Fruit fly (Drosophila melanogaster) whole organism, embryonic: ENCODE data around the gene wam.

Source experiments
- B-H1 ChIP-seq: fragments of 200-800 bp; sonication (Bioruptor generic); IDR thresholded peaks from 3 replicates; pipeline ENCODE4 v1.3.6; 2022; ENCODE audit warnings: missing biosample characterization, missing genetic modification characterization
- CG11093 ChIP-seq: fragments of 200-800 bp; sonication (Bioruptor generic); IDR thresholded peaks from 3 replicates; pipeline ENCODE4 v1.3.6; 2022; ENCODE audit warnings: missing biosample characterization, missing genetic modification characterization
- CG11723 ChIP-seq: fragments of 200-800 bp; sonication (Bioruptor generic); optimal IDR thresholded peaks from 2 replicates; lab custom pipeline; 2017; ENCODE audit warnings: missing biosample characterization, mild to moderate bottlenecking, missing genetic modification characterization
- CG13123 ChIP-seq: fragments of 200-800 bp; sonication (Bioruptor generic); optimal IDR thresholded peaks from 2 replicates; lab custom pipeline; 2016; ENCODE audit warnings: missing biosample characterization, missing genetic modification characterization
- CG13624 ChIP-seq: fragments of 200-800 bp; sonication (Bioruptor generic); optimal IDR thresholded peaks from 2 replicates; lab custom pipeline; 2016; ENCODE audit warnings: missing biosample characterization, missing genetic modification characterization
- CG14441 ChIP-seq: fragments of 200-800 bp; sonication (Bioruptor generic); IDR thresholded peaks from 2 replicates; pipeline ENCODE4 v1.3.6; 2022; ENCODE audit warnings: missing biosample characterization, missing genetic modification characterization
- CG14710 ChIP-seq: fragments of 200-800 bp; sonication (Bioruptor generic); optimal IDR thresholded peaks from 3 replicates; lab custom pipeline; 2019; ENCODE audit warnings: missing biosample characterization, mild to moderate bottlenecking, missing genetic modification characterization, moderate library complexity
- CG15601 ChIP-seq: fragments of 200-800 bp; sonication (Bioruptor generic); optimal IDR thresholded peaks from 3 replicates; lab custom pipeline; 2019; ENCODE audit warnings: missing biosample characterization, mild to moderate bottlenecking, missing genetic modification characterization, moderate library complexity
- CG1602 ChIP-seq: fragments of 200-800 bp; sonication (Bioruptor generic); optimal IDR thresholded peaks from 3 replicates; lab custom pipeline; 2016; ENCODE audit warnings: missing biosample characterization, missing genetic modification characterization
- CG17328 ChIP-seq: fragments of 200-800 bp; sonication (Bioruptor generic); IDR thresholded peaks from 2 replicates; pipeline ENCODE4 v1.3.6; 2022; ENCODE audit warnings: missing biosample characterization, missing genetic modification characterization
- CG17802 ChIP-seq: fragments of 200-800 bp; sonication (Bioruptor generic); optimal IDR thresholded peaks from 2 replicates; lab custom pipeline; 2018; ENCODE audit warnings: missing biosample characterization, mild to moderate bottlenecking, missing genetic modification characterization, moderate library complexity
- CG2199 ChIP-seq: fragments of 200-800 bp; sonication (Bioruptor generic); IDR thresholded peaks from 3 replicates; pipeline ENCODE4 v1.3.6; 2022; ENCODE audit warnings: missing biosample characterization, missing genetic modification characterization
- CG3065 ChIP-seq: fragments of 200-800 bp; sonication (Bioruptor generic); optimal IDR thresholded peaks from 2 replicates; lab custom pipeline; 2016; ENCODE audit warnings: missing biosample characterization, missing genetic modification characterization
- CG34376 ChIP-seq: fragments of 200-800 bp; sonication (Bioruptor generic); optimal IDR thresholded peaks from 2 replicates; lab custom pipeline; 2018; ENCODE audit warnings: missing biosample characterization, mild to moderate bottlenecking, missing genetic modification characterization
- CG7928 ChIP-seq: fragments of 200-800 bp; sonication (Bioruptor generic); optimal IDR thresholded peaks from 2 replicates; lab custom pipeline; 2017; ENCODE audit warnings: missing biosample characterization, mild to moderate bottlenecking, missing genetic modification characterization
- CG8281 ChIP-seq: fragments of 200-800 bp; sonication (Bioruptor generic); optimal IDR thresholded peaks from 2 replicates; lab custom pipeline; 2018; ENCODE audit warnings: missing biosample characterization, mild to moderate bottlenecking, missing genetic modification characterization, moderate library complexity
- CG9817 ChIP-seq: fragments of 200-800 bp; sonication (Bioruptor generic); optimal IDR thresholded peaks from 2 replicates; lab custom pipeline; 2018; ENCODE audit warnings: missing biosample characterization, mild to moderate bottlenecking, missing genetic modification characterization, moderate library complexity
- Dfd ChIP-seq, 2 experiments: fragments of >200 bp; optimal IDR thresholded peaks; 2 replicates each; lab custom pipeline; 2017; ENCODE audit warnings: missing biosample characterization in 2 of 2, missing genetic modification characterization in 2 of 2
- Fer2 ChIP-seq: fragments of 200-800 bp; sonication (Bioruptor generic); optimal IDR thresholded peaks from 2 replicates; lab custom pipeline; 2018; ENCODE audit warnings: missing biosample characterization, mild to moderate bottlenecking, missing genetic modification characterization, moderate library complexity
- Gsc ChIP-seq: fragments of 200-800 bp; sonication (Bioruptor generic); IDR thresholded peaks from 2 replicates; pipeline ENCODE4 v1.3.6; 2022; ENCODE audit warnings: missing biosample characterization, missing genetic modification characterization
- HLH3B ChIP-seq: fragments of 200-800 bp; sonication (Bioruptor generic); IDR thresholded peaks from 2 replicates; pipeline ENCODE4 v1.3.6; 2022; ENCODE audit warnings: missing biosample characterization, missing genetic modification characterization
- Sox100B ChIP-seq: fragments of 200-800 bp; sonication (Bioruptor generic); optimal IDR thresholded peaks from 3 replicates; lab custom pipeline; 2018; ENCODE audit warnings: missing biosample characterization, mild to moderate bottlenecking, missing genetic modification characterization
- Sry-β ChIP-seq: fragments of 200-800 bp; sonication (Bioruptor generic); optimal IDR thresholded peaks from 2 replicates; lab custom pipeline; 2018; ENCODE audit warnings: missing biosample characterization, mild to moderate bottlenecking, missing genetic modification characterization, moderate library complexity
- abd-A ChIP-seq: fragments of 200-800 bp; sonication (Bioruptor generic); optimal IDR thresholded peaks from 3 replicates; lab custom pipeline; 2019; ENCODE audit warnings: missing biosample characterization, mild to moderate bottlenecking, missing genetic modification characterization, moderate library complexity
- al ChIP-seq: fragments of 200-800 bp; sonication (Bioruptor generic); IDR thresholded peaks from 2 replicates; pipeline ENCODE4 v1.3.6; 2022; ENCODE audit warnings: missing biosample characterization, missing genetic modification characterization
- ara ChIP-seq: fragments of 200-800 bp; sonication (Bioruptor generic); IDR thresholded peaks from 2 replicates; pipeline ENCODE4 v1.3.6; 2022; ENCODE audit warnings: missing biosample characterization, missing genetic modification characterization
- bsh ChIP-seq, 2 experiments: fragments of 200-800 bp; sonication (Bioruptor generic); optimal IDR thresholded peaks; 2 replicates each; lab custom pipeline; 2017 to 2018; ENCODE audit warnings: mild to moderate bottlenecking in 2 of 2, missing biosample characterization in 2 of 2, missing genetic modification characterization in 2 of 2, moderate library complexity in 1 of 2
- crol ChIP-seq: fragments of 200-800 bp; sonication (Bioruptor generic); IDR thresholded peaks from 2 replicates; pipeline ENCODE4 v1.3.6; 2022; ENCODE audit warnings: missing biosample characterization, missing genetic modification characterization
- ems ChIP-seq: fragments of 200-800 bp; sonication (Bioruptor generic); optimal IDR thresholded peaks from 3 replicates; lab custom pipeline; 2016; ENCODE audit warnings: missing biosample characterization, missing genetic modification characterization
- ewg ChIP-seq: fragments of 200-800 bp; sonication (Bioruptor generic); optimal IDR thresholded peaks from 3 replicates; lab custom pipeline; 2017; ENCODE audit warnings: mild to moderate bottlenecking, missing biosample characterization, missing genetic modification reagents, missing genetic modification characterization
- fd102C ChIP-seq: fragments of 200-800 bp; sonication (Bioruptor generic); optimal IDR thresholded peaks from 2 replicates; lab custom pipeline; 2018; ENCODE audit warnings: missing biosample characterization, mild to moderate bottlenecking, missing genetic modification characterization, moderate library complexity
- fd3F ChIP-seq: fragments of 200-800 bp; sonication (Bioruptor generic); optimal IDR thresholded peaks from 2 replicates; lab custom pipeline; 2018; ENCODE audit warnings: missing biosample characterization, mild to moderate bottlenecking, missing genetic modification characterization, moderate library complexity
- kay ChIP-seq: fragments of 200-800 bp; sonication (Bioruptor generic); optimal IDR thresholded peaks from 2 replicates; lab custom pipeline; 2016; ENCODE audit warnings: missing biosample characterization, missing genetic modification characterization
- ken ChIP-seq: fragments of 200-800 bp; sonication (Bioruptor generic); IDR thresholded peaks from 3 replicates; pipeline ENCODE4 v1.3.6; 2022; ENCODE audit warnings: missing biosample characterization, missing genetic modification characterization
- lilli ChIP-seq: fragments of 200-800 bp; sonication (Bioruptor generic); optimal IDR thresholded peaks from 3 replicates; lab custom pipeline; 2016; ENCODE audit warnings: missing biosample characterization, missing genetic modification characterization
- lola ChIP-seq, 3 experiments: fragments of >200 bp in 2 of 3; fragments of 200-800 bp in 1 of 3; sonication (Bioruptor generic) in 1 of 3; optimal IDR thresholded peaks; 2 replicates each; lab custom pipeline; 2017 to 2019; ENCODE audit warnings: missing biosample characterization in 3 of 3, missing genetic modification characterization in 3 of 3, mild to moderate bottlenecking in 1 of 3, moderate library complexity in 1 of 3
- lov ChIP-seq, 2 experiments: fragments of 200-800 bp in 1 of 2; fragments of >200 bp in 1 of 2; sonication (Bioruptor generic) in 1 of 2; IDR thresholded peaks in 1 of 2; optimal IDR thresholded peaks in 1 of 2; 2 replicates in 1 of 2; 3 replicates in 1 of 2; pipeline versions ENCODE4 v1.3.6 to Lab custom; 2017 to 2022; ENCODE audit warnings: missing biosample characterization in 1 of 2, missing genetic modification characterization in 1 of 2
- nmo ChIP-seq: fragments of 200-800 bp; sonication (Bioruptor generic); optimal IDR thresholded peaks from 2 replicates; lab custom pipeline; 2018; ENCODE audit warnings: missing biosample characterization, mild to moderate bottlenecking, missing genetic modification characterization, moderate library complexity
- org-1 ChIP-seq: fragments of 200-800 bp; sonication (Bioruptor generic); optimal IDR thresholded peaks from 2 replicates; lab custom pipeline; 2017; ENCODE audit warnings: missing biosample characterization, missing genetic modification characterization
- otp ChIP-seq: fragments of 200-800 bp; sonication (Bioruptor generic); IDR thresholded peaks from 3 replicates; pipeline ENCODE4, ENCODE4 v1.3.6; 2022; ENCODE audit warnings: missing biosample characterization, missing genetic modification characterization
- prd ChIP-seq, 3 experiments: fragments of >200 bp in 2 of 3; fragments of 200-800 bp in 1 of 3; sonication (Bioruptor generic) in 1 of 3; optimal IDR thresholded peaks in 2 of 3; IDR thresholded peaks in 1 of 3; 2 replicates in 2 of 3; 3 replicates in 1 of 3; pipeline versions ENCODE4 v1.3.6 to Lab custom; 2017 to 2022; ENCODE audit warnings: missing biosample characterization in 1 of 3, missing genetic modification characterization in 1 of 3
- psq ChIP-seq: fragments of 200-800 bp; sonication (Bioruptor generic); optimal IDR thresholded peaks from 2 replicates; lab custom pipeline; 2017; ENCODE audit warnings: missing biosample characterization, missing genetic modification characterization
- sens ChIP-seq: fragments of 200-800 bp; sonication (Bioruptor generic); peaks from one replicate; lab custom pipeline; 2016; ENCODE audit warnings: missing biosample characterization, missing genetic modification characterization
- seq ChIP-seq: fragments of 200-800 bp; sonication (Bioruptor generic); IDR thresholded peaks from 2 replicates; pipeline ENCODE4 v1.3.6; 2022; ENCODE audit warnings: missing biosample characterization, missing genetic modification characterization
- sqz ChIP-seq: fragments of 200-800 bp; sonication (Bioruptor generic); optimal IDR thresholded peaks from 3 replicates; lab custom pipeline; 2018; ENCODE audit warnings: missing biosample characterization, mild to moderate bottlenecking, missing genetic modification characterization
- tgo ChIP-seq: fragments of 200-800 bp; sonication (Bioruptor generic); IDR thresholded peaks from 3 replicates; pipeline ENCODE4 v1.3.6; 2022; ENCODE audit warnings: missing biosample characterization, missing genetic modification characterization
- twi ChIP-seq: fragments of 200-800 bp; optimal IDR thresholded peaks from 2 replicates; lab custom pipeline; 2019; ENCODE audit warnings: missing biosample characterization, mild to moderate bottlenecking, missing genetic modification characterization, moderate library complexity
- zfh1 ChIP-seq: fragments of 200-800 bp; sonication (Bioruptor generic); IDR thresholded peaks from 3 replicates; pipeline ENCODE4 v1.3.6; 2022; ENCODE audit warnings: missing biosample characterization, missing genetic modification characterization

Gene wam

DNA sequence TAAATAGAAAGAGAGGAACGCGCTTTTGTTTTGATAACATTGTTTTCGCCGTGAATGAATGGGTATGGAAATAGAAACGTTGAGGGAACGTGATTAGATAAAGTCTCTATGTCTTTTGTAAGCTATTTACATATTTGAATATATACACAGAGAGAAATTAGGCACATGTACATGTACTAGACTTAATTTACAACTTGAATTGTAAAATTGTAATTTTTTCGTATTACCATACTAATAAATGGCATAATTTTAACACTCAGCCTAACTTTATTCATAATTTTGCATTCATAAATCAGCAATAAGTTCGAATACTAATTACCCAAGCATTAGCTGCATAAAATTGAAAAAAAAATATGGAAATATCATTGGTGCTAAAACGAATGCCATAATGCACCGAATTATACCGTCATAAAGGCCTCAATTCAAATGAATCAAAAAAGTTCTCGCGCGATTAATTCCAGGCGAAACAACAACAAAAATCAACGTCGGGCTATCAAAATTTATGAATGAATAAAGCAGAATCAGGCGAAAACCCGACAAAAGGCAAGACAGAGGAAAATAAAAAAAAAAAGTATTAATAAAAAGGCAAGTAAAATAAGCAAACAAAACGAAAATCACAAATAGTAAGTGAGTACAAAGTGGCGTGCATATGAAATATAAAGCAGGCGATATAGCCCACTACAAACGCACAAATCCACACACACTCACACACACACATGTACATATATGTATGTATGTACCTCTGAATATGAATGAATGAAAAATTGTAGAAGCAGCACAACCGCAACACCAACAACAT, 44.9 kb upstream of the wam start (continued):
- TF ChIP-seq kay (GFP tag; lab: Kevin White, UChicago) (peak; percentile 42), al (GFP tag; lab: Robert Waterston, UW) (peak; percentile 11; the same call in 1 of the 2 replicates), ems (no peak), Dfd (GFP tag; optimal IDR thresholded peaks at IDR 0.05; lab: Kevin White, UChicago) (no peak), twi (no peak), otp (GFP tag; lab: Robert Waterston, UW) (0 out of 3 replicates have a peak, but pooled peaks have one; percentile 28), psq (GFP tag; lab: Kevin White, UChicago) (no peak), fd3F (peak; percentile 28), CG15601 (tag; lab: Kevin White, UChicago) (peak; percentile 62), CG2199 (GFP tag; lab: Robert Waterston, UW) (no peak), CG17802 (tag; lab: Kevin White, UChicago) (no peak), lov (optimal IDR thresholded peaks at IDR 0.05; lab: Kevin White, UChicago) (no peak), lov (GFP tag; IDR thresholded peaks at IDR 0.05; lab: Robert Waterston, UW) (no peak), crol (GFP tag; lab: Robert Waterston, UW) (no peak), CG11093 (GFP tag; lab: Robert Waterston, UW) (no peak), CG7928 (GFP tag; lab: Kevin White, UChicago) (no peak), CG14710 (tag; lab: Kevin White, UChicago) (peak; percentile 61), Sry-β (GFP tag; lab: Kevin White, UChicago) (no peak), seq (peak; percentile 42; the same call in 1 of the 2 replicates), CG13123 (GFP tag; lab: Kevin White, UChicago) (no peak), org-1 (GFP tag; lab: Kevin White, UChicago) (peak; percentile 38), HLH3B (peak; percentile 39; the same call in 1 of the 2 replicates), CG3065 (GFP tag; lab: Kevin White, UChicago) (no peak), fd102C (GFP tag; lab: Kevin White, UChicago) (no peak), lilli (GFP tag; lab: Kevin White, UChicago) (peak; percentile 53), sqz (GFP tag; lab: Kevin White, UChicago) (no peak), Gsc (GFP tag; lab: Robert Waterston, UW) (no peak), CG17328 (GFP tag; lab: Robert Waterston, UW) (no peak), CG1602 (GFP tag; lab: Kevin White, UChicago) (peak; percentile 35), B-H1 (GFP tag; lab: Robert Waterston, UW) (no peak), prd (optimal IDR thresholded peaks at IDR 0.05; lab: Kevin White, UChicago) (no peak), prd (GFP tag; IDR thresholded peaks at IDR 0.05; lab: Robert Waterston, UW) (peak; percentile 14; the same call in 1 of the 3 replicates), CG11723 (GFP tag; lab: Kevin White, UChicago) (no peak), abd-A (tag; lab: Kevin White, UChicago) (no peak), ara (GFP tag; lab: Robert Waterston, UW) (no peak), Sox100B (GFP tag; lab: Kevin White, UChicago) (peak; percentile 70), Fer2 (peak; percentile 23), nmo (GFP tag; lab: Kevin White, UChicago) (peak; percentile 72), sens (peak; percentile 95), ewg (GFP tag; lab: Kevin White, UChicago) (peak; percentile 28), CG9817 (peak; percentile 4), CG34376 (GFP tag; lab: Kevin White, UChicago) (no peak), CG8281 (tag; lab: Kevin White, UChicago) (no peak), zfh1 (GFP tag; lab: Robert Waterston, UW) (no peak), CG13624 (GFP tag; lab: Kevin White, UChicago) (no peak), bsh (GFP tag; optimal IDR thresholded peaks at IDR 0.05; lab: Kevin White, UChicago) (peak in 1 of 2 experiments; percentile 70), CG14441 (GFP tag; lab: Robert Waterston, UW) (no peak), tgo (GFP tag; lab: Robert Waterston, UW) (no peak), lola (GFP tag; optimal IDR thresholded peaks at IDR 0.05; lab: Kevin White, UChicago) (peak in 1 of 3 experiments; percentile 59), ken (GFP tag; lab: Robert Waterston, UW) (no peak)
